Fruit fly (Drosophila melanogaster): ENCODE data around the gene Usp47.
A peak's percentile ranks its signal among the peaks of the same experiment; 100 is the strongest.

Gene Usp47

dm6 chr3L:5807370-5808100, 54.8 kb downstream of the Usp47 start (continued):
- TF ChIP-seq nerfin-1 (tag; optimal IDR thresholded peaks at IDR 0.05) (no peak), oc (tag; optimal IDR thresholded peaks at IDR 0.05) (no peak), Atf-2 (GFP tag; optimal IDR thresholded peaks at IDR 0.05) (no peak), CG2120 (GFP tag; optimal IDR thresholded peaks at IDR 0.05) (no peak), pfk (GFP tag; optimal IDR thresholded peaks at IDR 0.05) (no peak), Spps (tag; optimal IDR thresholded peaks at IDR 0.05) (no peak), GATAe (GFP tag; conservative IDR thresholded peaks at IDR 0.05) (no peak), esg (GFP tag; conservative IDR thresholded peaks at IDR 0.05) (no peak), lab (GFP tag; optimal IDR thresholded peaks at IDR 0.05) (peak; percentile 48), Fer3 (tag; optimal IDR thresholded peaks at IDR 0.05) (no peak), CG7928 (GFP tag; optimal IDR thresholded peaks at IDR 0.05) (no peak), dan (GFP tag; IDR thresholded peaks at IDR 0.05) (no peak), CG33557 (GFP tag; optimal IDR thresholded peaks at IDR 0.05) (no peak), CG12219 (GFP tag; optimal IDR thresholded peaks at IDR 0.05) (no peak), BtbVII (GFP tag; optimal IDR thresholded peaks at IDR 0.05) (peak; percentile 5), wek (GFP tag; optimal IDR thresholded peaks at IDR 0.05) (no peak), chn (GFP tag; optimal IDR thresholded peaks at IDR 0.05) (no peak), amos (GFP tag; IDR thresholded peaks at IDR 0.05; ENCODE audit: partially characterized antibody) (no peak), gsb (GFP tag; IDR thresholded peaks at IDR 0.05) (no peak), CG42726 (GFP tag; IDR thresholded peaks at IDR 0.05; ENCODE audit: partially characterized antibody) (no peak), Fer1 (GFP tag; optimal IDR thresholded peaks at IDR 0.05) (peak; percentile 61), CG10543 (GFP tag; optimal IDR thresholded peaks at IDR 0.05) (peak; percentile 4), Nf-YA (GFP tag; IDR thresholded peaks at IDR 0.05) (no peak), rib (GFP tag; IDR thresholded peaks at IDR 0.05) (no peak), Ets65A (GFP tag) (no peak), CG2875 (GFP tag; optimal IDR thresholded peaks at IDR 0.05) (no peak), CG2129 (GFP tag; IDR thresholded peaks at IDR 0.05; ENCODE audit: partially characterized antibody) (no peak), ham (GFP tag; IDR thresholded peaks at IDR 0.05) (no peak), ATbp (GFP tag; optimal IDR thresholded peaks at IDR 0.05) (peak; percentile 25), kni (GFP tag; optimal IDR thresholded peaks at IDR 0.05) (peak; percentile 1), tio (GFP tag; optimal IDR thresholded peaks at IDR 0.05) (no peak), cas (GFP tag; IDR thresholded peaks at IDR 0.05) (no peak), pum (GFP tag; optimal IDR thresholded peaks at IDR 0.05) (no peak), row (GFP tag; IDR thresholded peaks at IDR 0.05) (no peak), NK7.1 (GFP tag; optimal IDR thresholded peaks at IDR 0.05) (peak; percentile 6), exex (tag; optimal IDR thresholded peaks at IDR 0.05) (peak; percentile 70), Chrac-16 (GFP tag; optimal IDR thresholded peaks at IDR 0.05) (no peak), Hey (tag; optimal IDR thresholded peaks at IDR 0.05) (no peak), CG8478 (optimal IDR thresholded peaks at IDR 0.05) (no peak), Rfx (GFP tag; IDR thresholded peaks at IDR 0.05) (0 out of 2 replicates have a peak, but pooled peaks have one; percentile 43), CG34376 (GFP tag; optimal IDR thresholded peaks at IDR 0.05) (peak; percentile 58), lmd (GFP tag; IDR thresholded peaks at IDR 0.05) (0 out of 2 replicates have a peak, but pooled peaks have one; percentile 13), dpn (GFP tag; optimal IDR thresholded peaks at IDR 0.05) (peak in 1 of 2 experiments; percentile 10), CG14965 (GFP tag; optimal IDR thresholded peaks at IDR 0.05; ENCODE audit: borderline replicate concordance) (no peak), lilli (GFP tag; optimal IDR thresholded peaks at IDR 0.05) (peak; percentile 1), HLH4C (GFP tag; IDR thresholded peaks at IDR 0.05; ENCODE audit: partially characterized antibody) (no peak), Gsc (GFP tag; IDR thresholded peaks at IDR 0.05) (no peak), usp (GFP tag; optimal IDR thresholded peaks at IDR 0.05) (no peak), CG4360 (GFP tag; IDR thresholded peaks at IDR 0.05) (0 out of 2 replicates have a peak, but pooled peaks have one; percentile 10), CG12236 (GFP tag; optimal IDR thresholded peaks at IDR 0.05) (peak; percentile 3)

Data from whole organism, embryonic.